Worm (Caenorhabditis elegans) whole organism, mixed stage, embryonic: ENCODE data around the gene F54D8.10.

ENCODE experiments used
- lin-13 ChIP-seq: fragments of 150-350 bp; optimal IDR thresholded peaks from 2 replicates; lab custom pipeline; 2014; ENCODE audit warnings: missing biosample characterization, missing genetic modification characterization
- mep-1 ChIP-seq: fragments of 150-350 bp; optimal IDR thresholded peaks from 2 replicates; lab custom pipeline; 2017; ENCODE audit warnings: missing biosample characterization, missing genetic modification reagents, missing genetic modification characterization, inconsistent platforms
- nhr-12 ChIP-seq: fragments of 150-350 bp; optimal IDR thresholded peaks from 2 replicates; lab custom pipeline; 2014; ENCODE audit warnings: missing biosample characterization, missing genetic modification characterization
- nhr-237 ChIP-seq: fragments of 150-350 bp; optimal IDR thresholded peaks from 2 replicates; lab custom pipeline; 2014; ENCODE audit warnings: missing biosample characterization, missing genetic modification characterization
- nhr-28 ChIP-seq: fragments of 150-350 bp; optimal IDR thresholded peaks from 2 replicates; lab custom pipeline; 2014; ENCODE audit warnings: missing biosample characterization, missing genetic modification characterization
- unc-62 ChIP-seq: fragments of 150-350 bp; optimal IDR thresholded peaks from 2 replicates; lab custom pipeline; 2014; ENCODE audit warnings: missing biosample characterization, missing genetic modification reagents, missing genetic modification characterization

DNA sequence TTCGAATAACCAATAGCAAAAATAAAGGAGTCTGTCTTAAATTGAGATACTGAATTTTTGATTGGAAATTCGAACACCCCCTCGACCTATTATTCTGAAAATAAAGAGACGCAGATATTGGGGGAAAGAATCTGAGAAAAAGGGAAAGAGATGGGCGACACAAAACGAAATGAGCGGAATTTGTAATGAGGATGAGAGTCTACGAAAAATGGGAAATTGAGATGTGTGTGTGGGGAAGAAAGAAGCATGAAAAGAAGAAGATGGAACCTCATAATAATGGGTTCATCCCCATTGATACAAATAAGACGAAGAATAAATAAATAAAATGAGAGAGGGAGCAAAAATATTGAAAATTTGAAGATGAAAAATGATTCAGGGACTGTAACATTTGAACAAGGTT lies 9.1 kb upstream of the F54D8.10 start, which contains the start of gene cah-1:
- TF ChIP-seq unc-62 (no peak), nhr-28 (tag; lab: Kevin White, UChicago) (no peak), lin-13 (tag; lab: Kevin White, UChicago) (no peak), mep-1 (tag; lab: Kevin White, UChicago) (no peak), nhr-12 (tag; lab: Kevin White, UChicago) (no peak), nhr-237 (tag; lab: Kevin White, UChicago) (no peak)
